Fruit fly (Drosophila melanogaster) whole organism, embryonic: ENCODE data around the gene hry.

Source experiments
- Abd-B ChIP-seq: fragments of 200-800 bp; sonication (Bioruptor generic); optimal IDR thresholded peaks from 2 replicates; lab custom pipeline; 2018; ENCODE audit warnings: missing biosample characterization, mild to moderate bottlenecking, missing genetic modification characterization, moderate library complexity
- CG10147 ChIP-seq: fragments of 200-800 bp; sonication (Bioruptor generic); optimal IDR thresholded peaks from 2 replicates; lab custom pipeline; 2019; ENCODE audit warnings: missing biosample characterization, mild to moderate bottlenecking, missing genetic modification characterization, moderate library complexity
- CG11247 ChIP-seq: fragments of 200-800 bp; sonication (Bioruptor generic); IDR thresholded peaks from 2 replicates; pipeline ENCODE4 v1.3.6; 2022; ENCODE audit warnings: missing biosample characterization, missing genetic modification characterization
- CG14667 ChIP-seq: fragments of 200-800 bp; sonication (Bioruptor generic); IDR thresholded peaks from 2 replicates; pipeline ENCODE4 v1.3.6; 2022; ENCODE audit warnings: missing biosample characterization, missing genetic modification characterization
- CG14965 ChIP-seq: fragments of 200-800 bp; sonication (Bioruptor generic); optimal IDR thresholded peaks from 2 replicates; lab custom pipeline; 2016; ENCODE audit warnings: missing biosample characterization, missing genetic modification characterization, borderline replicate concordance
- CG1602 ChIP-seq: fragments of 200-800 bp; sonication (Bioruptor generic); optimal IDR thresholded peaks from 3 replicates; lab custom pipeline; 2016; ENCODE audit warnings: missing biosample characterization, missing genetic modification characterization
- CG18619 ChIP-seq: fragments of 200-800 bp; sonication (Bioruptor generic); optimal IDR thresholded peaks from 3 replicates; lab custom pipeline; 2017; ENCODE audit warnings: missing biosample characterization, mild to moderate bottlenecking, missing genetic modification characterization
- CG2120 ChIP-seq: fragments of 200-800 bp; sonication (Bioruptor generic); optimal IDR thresholded peaks from 3 replicates; lab custom pipeline; 2016; ENCODE audit warnings: missing biosample characterization, missing genetic modification characterization
- CG2712 ChIP-seq: fragments of 200-800 bp; optimal IDR thresholded peaks from 3 replicates; lab custom pipeline; 2019; ENCODE audit warnings: missing biosample characterization, mild to moderate bottlenecking, missing genetic modification characterization, moderate library complexity
- CG32772 ChIP-seq: fragments of 200-800 bp; sonication (Bioruptor generic); IDR thresholded peaks from 2 replicates; pipeline ENCODE4 v1.3.6; 2022; ENCODE audit warnings: missing biosample characterization, missing genetic modification characterization
- CG3726 ChIP-seq: fragments of 200-800 bp; sonication (Bioruptor generic); IDR thresholded peaks from 3 replicates; pipeline ENCODE4, ENCODE4 v1.3.6; 2022; ENCODE audit warnings: missing biosample characterization, missing genetic modification characterization
- CG4404 ChIP-seq: fragments of 200-800 bp; sonication (Bioruptor generic); IDR thresholded peaks from 2 replicates; pipeline ENCODE4 v1.3.6; 2022; ENCODE audit warnings: missing biosample characterization, missing genetic modification characterization
- CG4424 ChIP-seq: fragments of 200-800 bp; sonication (Bioruptor generic); optimal IDR thresholded peaks from 3 replicates; lab custom pipeline; 2016; ENCODE audit warnings: missing biosample characterization, missing genetic modification characterization
- CG5245 ChIP-seq: fragments of 200-800 bp; sonication (Bioruptor generic); optimal IDR thresholded peaks from 3 replicates; lab custom pipeline; 2016; ENCODE audit warnings: missing biosample characterization, missing genetic modification characterization
- CG6689 ChIP-seq: fragments of 200-800 bp; sonication (Bioruptor generic); IDR thresholded peaks from 2 replicates; pipeline ENCODE4 v1.3.6; 2022; ENCODE audit warnings: missing biosample characterization, missing genetic modification characterization
- Camta ChIP-seq: fragments of 200-800 bp; sonication (Bioruptor generic); optimal IDR thresholded peaks from 2 replicates; lab custom pipeline; 2016; ENCODE audit warnings: missing biosample characterization, missing genetic modification characterization
- Deaf1 ChIP-seq: fragments of 200-800 bp; optimal IDR thresholded peaks from 3 replicates; lab custom pipeline; 2019; ENCODE audit warnings: missing biosample characterization, mild to moderate bottlenecking, missing genetic modification characterization, moderate library complexity
- Ets65A ChIP-seq: fragments of 200-800 bp; sonication (Bioruptor generic); peaks from one replicate; lab custom pipeline; 2016; ENCODE audit warnings: missing biosample characterization, missing genetic modification characterization
- Hmr ChIP-seq: fragments of 200-800 bp; sonication (Bioruptor generic); optimal IDR thresholded peaks from 3 replicates; lab custom pipeline; 2017; ENCODE audit warnings: mild to moderate bottlenecking, missing biosample characterization, missing genetic modification reagents, missing genetic modification characterization
- Hmx ChIP-seq: fragments of 200-800 bp; sonication (Bioruptor generic); optimal IDR thresholded peaks from 2 replicates; lab custom pipeline; 2016; ENCODE audit warnings: missing biosample characterization, missing genetic modification characterization
- Nf-YC ChIP-seq: fragments of 200-800 bp; optimal IDR thresholded peaks from 3 replicates; lab custom pipeline; 2019; ENCODE audit warnings: missing biosample characterization, mild to moderate bottlenecking, missing genetic modification characterization, moderate library complexity
- Ptx1 ChIP-seq: fragments of 200-800 bp; sonication (Bioruptor generic); IDR thresholded peaks from 2 replicates; pipeline ENCODE4 v1.3.6; 2022; ENCODE audit warnings: missing biosample characterization, missing genetic modification characterization
- Xbp1 ChIP-seq: fragments of 200-800 bp; sonication (Bioruptor generic); optimal IDR thresholded peaks from 3 replicates; lab custom pipeline; 2016; ENCODE audit warnings: missing biosample characterization, mild to moderate bottlenecking, missing genetic modification characterization
- Xrp1 ChIP-seq: fragments of 200-800 bp; sonication (Bioruptor generic); IDR thresholded peaks from 2 replicates; pipeline ENCODE4 v1.3.6; 2022; ENCODE audit warnings: missing biosample characterization, missing genetic modification characterization
- al ChIP-seq: fragments of 200-800 bp; sonication (Bioruptor generic); IDR thresholded peaks from 2 replicates; pipeline ENCODE4 v1.3.6; 2022; ENCODE audit warnings: missing biosample characterization, missing genetic modification characterization
- ara ChIP-seq: fragments of 200-800 bp; sonication (Bioruptor generic); IDR thresholded peaks from 2 replicates; pipeline ENCODE4 v1.3.6; 2022; ENCODE audit warnings: missing biosample characterization, missing genetic modification characterization
- az2 ChIP-seq: fragments of 200-800 bp; sonication (Bioruptor generic); optimal IDR thresholded peaks from 3 replicates; lab custom pipeline; 2016; ENCODE audit warnings: missing biosample characterization, missing genetic modification characterization
- bab2 ChIP-seq: fragments of 200-800 bp; sonication (Bioruptor generic); optimal IDR thresholded peaks from 2 replicates; lab custom pipeline; 2016; ENCODE audit warnings: missing biosample characterization, missing genetic modification characterization
- corto ChIP-seq: fragments of 200-800 bp; sonication (Bioruptor generic); optimal IDR thresholded peaks from 2 replicates; lab custom pipeline; 2016; ENCODE audit warnings: missing biosample characterization, mild to moderate bottlenecking, missing genetic modification characterization, moderate library complexity
- dpn ChIP-seq, 2 experiments: fragments of 200-800 bp; sonication (Bioruptor generic); optimal IDR thresholded peaks; 3 replicates each; lab custom pipeline; 2016; ENCODE audit warnings: missing biosample characterization in 2 of 2, missing genetic modification characterization in 2 of 2
- fd102C ChIP-seq: fragments of 200-800 bp; sonication (Bioruptor generic); optimal IDR thresholded peaks from 2 replicates; lab custom pipeline; 2018; ENCODE audit warnings: missing biosample characterization, mild to moderate bottlenecking, missing genetic modification characterization, moderate library complexity
- hb ChIP-seq: fragments of 200-800 bp; sonication (Bioruptor generic); IDR thresholded peaks from 3 replicates; pipeline ENCODE4 v1.3.6; 2022; ENCODE audit warnings: missing biosample characterization, missing genetic modification characterization; ENCODE audit not compliant: partially characterized antibody
- hth ChIP-seq: fragments of >200 bp; optimal IDR thresholded peaks from 2 replicates; lab custom pipeline; 2017; ENCODE audit warnings: inconsistent platforms
- lab ChIP-seq: fragments of 200-800 bp; sonication (Bioruptor generic); optimal IDR thresholded peaks from 3 replicates; lab custom pipeline; 2017; ENCODE audit warnings: missing biosample characterization, missing genetic modification characterization, mild to moderate bottlenecking, moderate library complexity, missing genetic modification reagents
- lbe ChIP-seq: fragments of 200-800 bp; sonication (Bioruptor generic); optimal IDR thresholded peaks from 2 replicates; lab custom pipeline; 2016; ENCODE audit warnings: missing biosample characterization, mild to moderate bottlenecking, missing genetic modification characterization
- nom ChIP-seq: fragments of 200-800 bp; sonication (Bioruptor generic); optimal IDR thresholded peaks from 2 replicates; lab custom pipeline; 2017; ENCODE audit warnings: missing biosample characterization, missing genetic modification characterization, mild to moderate bottlenecking, moderate library complexity, missing genetic modification reagents
- prd ChIP-seq, 3 experiments: fragments of >200 bp in 2 of 3; fragments of 200-800 bp in 1 of 3; sonication (Bioruptor generic) in 1 of 3; optimal IDR thresholded peaks in 2 of 3; IDR thresholded peaks in 1 of 3; 2 replicates in 2 of 3; 3 replicates in 1 of 3; pipeline versions ENCODE4 v1.3.6 to Lab custom; 2017 to 2022; ENCODE audit warnings: missing biosample characterization in 1 of 3, missing genetic modification characterization in 1 of 3
- row ChIP-seq: fragments of 200-800 bp; sonication (Bioruptor generic); IDR thresholded peaks from 3 replicates; pipeline ENCODE4 v1.3.6; 2022; ENCODE audit warnings: missing biosample characterization, missing genetic modification characterization
- salm ChIP-seq: fragments of 200-800 bp; sonication (Bioruptor generic); optimal IDR thresholded peaks from 2 replicates; lab custom pipeline; 2018; ENCODE audit warnings: missing biosample characterization, mild to moderate bottlenecking, missing genetic modification characterization
- sens ChIP-seq: fragments of 200-800 bp; sonication (Bioruptor generic); peaks from one replicate; lab custom pipeline; 2016; ENCODE audit warnings: missing biosample characterization, missing genetic modification characterization
- sim ChIP-seq: fragments of 200-800 bp; sonication (Bioruptor generic); IDR thresholded peaks from 2 replicates; pipeline ENCODE4 v1.3.6; 2022; ENCODE audit warnings: missing biosample characterization, missing genetic modification characterization
- slbo ChIP-seq: fragments of 200-800 bp; sonication (Bioruptor generic); IDR thresholded peaks from 2 replicates; pipeline ENCODE4 v1.3.6; 2022; ENCODE audit warnings: missing biosample characterization, missing genetic modification characterization
- so ChIP-seq: fragments of 200-800 bp; sonication (Bioruptor generic); IDR thresholded peaks from 3 replicates; pipeline ENCODE4 v1.3.6; 2022; ENCODE audit warnings: missing biosample characterization, missing genetic modification characterization
- tll ChIP-seq, 2 experiments: fragments of 200-800 bp in 1 of 2; fragments of >200 bp in 1 of 2; sonication (Bioruptor generic) in 1 of 2; optimal IDR thresholded peaks; 2 replicates each; lab custom pipeline; 2017 to 2019; ENCODE audit warnings: missing biosample characterization in 2 of 2, missing genetic modification characterization in 2 of 2, mild to moderate bottlenecking in 1 of 2, moderate library complexity in 1 of 2
- trem ChIP-seq: fragments of 200-800 bp; optimal IDR thresholded peaks from 3 replicates; lab custom pipeline; 2019; ENCODE audit warnings: missing biosample characterization, mild to moderate bottlenecking, missing genetic modification characterization, moderate library complexity
- vvl ChIP-seq: fragments of 200-800 bp; sonication (Bioruptor generic); IDR thresholded peaks from 2 replicates; pipeline ENCODE4 v1.3.6; 2022; ENCODE audit warnings: missing biosample characterization, missing genetic modification characterization
- zen ChIP-seq: fragments of 200-800 bp; sonication (Bioruptor generic); optimal IDR thresholded peaks from 3 replicates; lab custom pipeline; 2018; ENCODE audit warnings: missing biosample characterization, mild to moderate bottlenecking, missing genetic modification characterization, moderate library complexity

Gene hry

dm6 chr3L:8657429-8657754 lies 18.2 kb upstream of the hry start (continued):
- TF ChIP-seq dpn (GFP tag; optimal IDR thresholded peaks at IDR 0.05; lab: Kevin White, UChicago) (peak in 1 of 2 experiments; percentile 26), Xrp1 (GFP tag; lab: Robert Waterston, UW) (peak; percentile 55; the same call in 1 of the 2 replicates), hth (lab: Kevin White, UChicago) (no peak), bab2 (GFP tag; lab: Kevin White, UChicago) (no peak), row (GFP tag; lab: Robert Waterston, UW) (peak; percentile 40; the same call in 2 of the 3 replicates), CG14667 (GFP tag; lab: Robert Waterston, UW) (no peak), Ptx1 (GFP tag; lab: Robert Waterston, UW) (0 out of 2 replicates have a peak, but pooled peaks have one; percentile 28), CG4424 (peak; percentile 4), al (0 out of 2 replicates have a peak, but pooled peaks have one; percentile 23), Camta (peak; percentile 13), CG6689 (GFP tag; lab: Robert Waterston, UW) (no peak), lab (GFP tag; lab: Kevin White, UChicago) (peak; percentile 27), Nf-YC (tag; lab: Kevin White, UChicago) (no peak), lbe (GFP tag; lab: Kevin White, UChicago) (peak; percentile 85), vvl (GFP tag; lab: Robert Waterston, UW) (peak; percentile 22; the same call in 1 of the 2 replicates), ara (GFP tag; lab: Robert Waterston, UW) (no peak), CG3726 (GFP tag; lab: Robert Waterston, UW) (no peak), CG2712 (tag; lab: Kevin White, UChicago) (peak; percentile 23), corto (GFP tag; lab: Kevin White, UChicago) (peak; percentile 85), CG11247 (no peak), prd (optimal IDR thresholded peaks at IDR 0.05; lab: Kevin White, UChicago) (no peak), prd (GFP tag; IDR thresholded peaks at IDR 0.05; lab: Robert Waterston, UW) (peak; percentile 73; the same call in 2 of the 3 replicates), CG32772 (no peak), slbo (GFP tag; lab: Robert Waterston, UW) (0 out of 2 replicates have a peak, but pooled peaks have one; percentile 20), CG4404 (peak; percentile 31; the same call in 1 of the 2 replicates)

DNA sequence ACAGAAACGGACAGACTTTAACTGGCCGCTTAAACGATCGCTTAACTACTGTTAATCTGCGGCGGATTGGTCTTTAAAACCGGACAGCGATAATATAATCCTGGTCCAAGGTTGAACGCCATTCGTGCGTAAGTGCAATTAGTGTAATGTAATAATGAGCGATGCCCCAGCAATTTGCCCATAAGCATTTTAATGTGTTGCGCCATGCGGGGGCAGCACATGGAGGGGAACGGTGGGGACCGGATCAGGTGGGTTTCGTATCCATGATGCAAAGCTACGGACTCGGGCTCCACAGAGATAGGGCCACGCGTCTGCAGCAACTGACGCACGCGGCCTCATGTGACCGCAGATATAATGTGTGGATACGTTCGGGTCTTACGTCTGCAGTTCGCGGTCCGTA lies 17.8 kb upstream of the hry start:
- TF ChIP-seq az2 (no peak), ara (GFP tag; lab: Robert Waterston, UW) (no peak), trem (no peak), Xbp1 (GFP tag; lab: Kevin White, UChicago) (no peak), CG18619 (no peak), Ets65A (GFP tag; lab: Kevin White, UChicago) (peak; percentile 75)

DNA sequence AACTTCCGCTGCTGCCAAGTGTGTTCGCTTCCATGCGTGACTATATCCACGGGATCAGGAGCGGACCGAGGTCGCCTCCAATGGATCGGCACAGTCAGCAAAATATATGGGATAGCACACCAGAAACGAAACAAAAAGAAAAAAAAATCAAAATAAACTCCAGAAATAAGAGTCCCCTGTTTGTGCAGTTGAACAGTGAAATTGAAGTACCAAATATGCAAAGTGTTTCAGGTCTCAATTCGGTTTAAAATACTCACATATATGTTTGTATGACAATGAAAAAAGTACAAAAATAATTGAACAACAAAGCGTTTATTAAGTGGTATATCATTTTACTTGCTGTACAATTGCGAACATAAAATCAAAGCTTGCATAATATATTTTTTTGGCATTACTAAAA lies 16.0 kb upstream of the hry start:
- TF ChIP-seq CG10147 (GFP tag; lab: Kevin White, UChicago) (no peak), al (0 out of 2 replicates have a peak, but pooled peaks have one; percentile 6)

dm6 chr3L:8660800-8661199 lies 14.8 kb upstream of the hry start:
- no peak for TF ChIP-seq CG5245 (GFP tag; lab: Kevin White, UChicago)
- no peak for TF ChIP-seq CG2120 (GFP tag; lab: Kevin White, UChicago)
- peak; percentile 92 for TF ChIP-seq zen (tag; lab: Kevin White, UChicago)
- 0 out of 2 replicates have a peak, but pooled peaks have one; percentile 4 for TF ChIP-seq slbo (GFP tag; lab: Robert Waterston, UW)
- no peak for TF ChIP-seq Hmr
- TF ChIP-seq CG1602 (GFP tag; lab: Kevin White, UChicago), result no peak
- TF ChIP-seq so (GFP tag; lab: Robert Waterston, UW), result no peak
- TF ChIP-seq salm (tag; lab: Kevin White, UChicago), result no peak
- TF ChIP-seq CG14965, result no peak
- TF ChIP-seq Abd-B (GFP tag; lab: Kevin White, UChicago), result no peak
- TF ChIP-seq tll (GFP tag; optimal IDR thresholded peaks at IDR 0.05; lab: Kevin White, UChicago), result peak in 1 of 2 experiments; percentile 72
- no peak for TF ChIP-seq Hmx (GFP tag; lab: Kevin White, UChicago)
- TF ChIP-seq sens, result peak; percentile 33
- no peak for TF ChIP-seq sim
- TF ChIP-seq Deaf1 (tag; lab: Kevin White, UChicago), result no peak
- TF ChIP-seq nom (GFP tag; lab: Kevin White, UChicago), result no peak
- no peak for TF ChIP-seq hb
- no peak for TF ChIP-seq fd102C (GFP tag; lab: Kevin White, UChicago)
- no peak for TF ChIP-seq CG11247
